Fruit fly (Drosophila melanogaster) whole organism, larva: ENCODE data around the gene Sms.

Experiments
- noc ChIP-seq: fragments of 200-800 bp; sonication (Bioruptor generic); optimal IDR thresholded peaks from 3 replicates; lab custom pipeline; 2019; ENCODE audit warnings: missing biosample characterization, mild to moderate bottlenecking, missing genetic modification characterization, moderate library complexity

Sms gene

dm6 chr3L:12267332-12267914 lies 9.6 kb downstream of the Sms start, which contains the start of gene CG32100:
Gene CG32100 (plus strand): TSS chr3L:12267528.
- TF ChIP-seq noc (tag; lab: Kevin White, UChicago) = no peak

dm6 chr3L:12266343-12267287 lies 10.4 kb downstream of the Sms start, which contains the start of gene app:
Gene app (minus strand): TSS chr3L:12266841.
- peak; percentile 84 for TF ChIP-seq noc (tag; lab: Kevin White, UChicago)

dm6 chr3L:12265526-12266342 lies 11.3 kb downstream of the Sms start:
- TF ChIP-seq noc (tag; lab: Kevin White, UChicago) = no peak

- peak; percentile 2 for TF ChIP-seq noc (tag; lab: Kevin White, UChicago)
These were observed 18.4 kb downstream of the Sms start for dm6 chr3L:12258698-12259097.

- no peak for TF ChIP-seq noc (tag; lab: Kevin White, UChicago)
These were observed 49.8 kb downstream of the Sms start for dm6 chr3L:12227219-12227618.

- TF ChIP-seq noc (tag; lab: Kevin White, UChicago) = no peak
These were observed 53.4 kb downstream of the Sms start for dm6 chr3L:12223635-12224016.

- no peak for TF ChIP-seq noc (tag; lab: Kevin White, UChicago)
These were observed 54.0 kb downstream of the Sms start for dm6 chr3L:12222945-12223634.
